Fruit fly (Drosophila melanogaster) whole organism, prepupa: Measurements from ENCODE around the gene Fmr1.

ENCODE experiments used
- CG8119 ChIP-seq: fragments of 200-800 bp; sonication (Bioruptor generic); IDR thresholded peaks from 3 replicates; pipeline ENCODE4 v1.3.6; 2022; ENCODE audit warnings: missing biosample characterization, missing genetic modification characterization
- CG9139 ChIP-seq: fragments of 200-800 bp; sonication (Bioruptor generic); optimal IDR thresholded peaks from 3 replicates; lab custom pipeline; 2017; ENCODE audit warnings: missing biosample characterization, mild to moderate bottlenecking, missing genetic modification characterization
- Smox ChIP-seq: fragments of 200-800 bp; sonication (Bioruptor generic); optimal IDR thresholded peaks from 3 replicates; lab custom pipeline; 2016; ENCODE audit warnings: missing biosample characterization, missing genetic modification characterization
- fkh ChIP-seq: fragments of 200-800 bp; sonication (Bioruptor generic); optimal IDR thresholded peaks from 3 replicates; lab custom pipeline; 2017; ENCODE audit warnings: missing biosample characterization, mild to moderate bottlenecking, missing genetic modification characterization, moderate library complexity

DNA sequence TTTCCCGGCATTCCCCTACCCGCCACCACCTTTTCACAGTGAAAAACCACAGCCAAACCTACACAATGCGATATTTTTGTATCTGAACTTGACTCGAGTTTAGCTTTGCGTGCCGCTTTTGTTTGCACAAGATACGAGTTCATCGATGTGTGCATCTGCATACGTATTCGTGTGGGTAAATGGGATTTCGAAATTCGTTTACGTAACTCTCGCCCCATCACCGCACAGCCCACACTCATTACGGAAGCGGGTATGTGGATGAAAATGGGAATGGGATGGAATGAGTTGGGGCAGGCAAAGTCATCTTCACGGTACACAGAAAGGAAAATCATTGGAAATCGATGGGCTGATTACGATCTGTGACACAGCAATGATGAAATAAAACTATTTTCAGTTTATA lies 23.7 kb downstream of the Fmr1 start:
- TF ChIP-seq Smox (GFP tag; lab: Kevin White, UChicago) = no peak
- no peak for TF ChIP-seq fkh
- no peak for TF ChIP-seq CG8119 (GFP tag; lab: Robert Waterston, UW)
- no peak for TF ChIP-seq CG9139
